Worm (Caenorhabditis elegans): ENCODE measurements around the gene mab-21.

DNA sequence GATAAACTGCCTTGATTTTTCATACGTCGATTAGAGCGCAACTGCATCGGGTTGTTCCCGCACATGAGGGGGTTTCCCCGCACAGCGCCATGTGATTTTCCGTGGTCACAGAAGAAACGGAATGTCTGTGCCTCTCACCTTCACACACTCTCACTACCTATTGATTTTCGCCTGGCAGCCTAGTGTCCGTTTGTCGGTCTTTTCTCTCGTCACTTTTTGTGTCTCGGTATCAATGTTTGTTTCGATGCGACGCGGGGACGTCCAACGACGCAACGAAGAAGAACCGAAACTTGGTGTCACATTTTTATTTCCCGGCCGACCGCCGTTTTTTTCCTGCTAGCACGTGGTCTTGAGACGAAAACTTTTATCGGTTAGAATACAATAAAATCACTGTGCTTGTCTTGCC lies 48.8 kb downstream of the mab-21 start:
- TF ChIP-seq nhr-28 (tag; optimal IDR thresholded peaks at IDR 0.05), result peak; percentile 9
- peak; percentile 90 for TF ChIP-seq unc-130 (tag; optimal IDR thresholded peaks at IDR 0.05)
- peak; percentile 42 for TF ChIP-seq mef-2 (tag; optimal IDR thresholded peaks at IDR 0.05)
- TF ChIP-seq elt-2 (tag; optimal IDR thresholded peaks at IDR 0.05), result peak; percentile 90
- peak; percentile 90 for TF ChIP-seq ztf-4 (tag; optimal IDR thresholded peaks at IDR 0.05)
- TF ChIP-seq ztf-11 (tag; optimal IDR thresholded peaks at IDR 0.05), result peak in 1 of 2 experiments; percentile 30
- peak; percentile 65 for TF ChIP-seq fos-1 (tag; optimal IDR thresholded peaks at IDR 0.05)
- TF ChIP-seq nhr-71 (tag; optimal IDR thresholded peaks at IDR 0.05), result peak; percentile 99
- TF ChIP-seq zag-1 (tag; optimal IDR thresholded peaks at IDR 0.05), result no peak
- no peak for TF ChIP-seq ama-1 (optimal IDR thresholded peaks at IDR 0.05)
